Fruit fly (Drosophila melanogaster): ENCODE results near the gene CG10343.

DNA sequence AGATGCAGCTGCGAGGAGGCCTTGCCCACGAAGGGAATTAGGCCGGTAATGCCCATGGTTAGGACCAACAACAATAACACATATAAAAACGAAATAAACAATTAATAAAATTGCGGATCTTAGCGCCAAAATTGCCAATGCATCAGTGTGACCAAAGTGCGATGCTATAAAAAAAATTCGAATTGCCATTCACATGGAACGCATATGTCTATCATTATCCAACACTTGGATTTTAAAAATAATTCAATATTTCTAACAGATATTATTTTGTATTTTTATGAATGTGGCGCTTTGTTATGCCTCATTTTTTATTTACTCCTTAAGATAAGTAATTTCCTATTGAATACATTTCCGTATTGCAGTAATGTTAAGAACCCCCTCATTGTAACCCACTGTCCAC, 21.4 kb upstream of the CG10343 start, which contains the start of gene tos:
- TF ChIP-seq lz (GFP tag; optimal IDR thresholded peaks at IDR 0.05) (no peak), Gug (GFP tag; IDR thresholded peaks at IDR 0.05) (no peak), eg (GFP tag; IDR thresholded peaks at IDR 0.05) (no peak), achi (GFP tag; optimal IDR thresholded peaks at IDR 0.05) (no peak), CG31627 (GFP tag; optimal IDR thresholded peaks at IDR 0.05) (no peak), fkh (GFP tag; optimal IDR thresholded peaks at IDR 0.05) (no peak)
